Fruit fly (Drosophila melanogaster) whole organism, adult: ENCODE results near the gene Taf13.
A peak's percentile ranks its signal among the peaks of the same experiment; 100 is the strongest.

ENCODE experiments used
- CG11617 ChIP-seq: fragments of 200-800 bp; sonication (Bioruptor generic); optimal IDR thresholded peaks from 2 replicates; lab custom pipeline; 2017; ENCODE audit warnings: mild to moderate bottlenecking, missing biosample characterization, missing genetic modification reagents, missing genetic modification characterization
- CG12768 ChIP-seq: fragments of 200-800 bp; sonication (Bioruptor generic); optimal IDR thresholded peaks from 2 replicates; lab custom pipeline; 2017; ENCODE audit warnings: missing biosample characterization, missing genetic modification characterization, mild to moderate bottlenecking, moderate library complexity, missing genetic modification reagents
- CG14711 ChIP-seq: fragments of 200-800 bp; sonication (Bioruptor generic); optimal IDR thresholded peaks from 2 replicates; lab custom pipeline; 2018; ENCODE audit warnings: missing biosample characterization, mild to moderate bottlenecking, missing genetic modification characterization, moderate library complexity
- CG1620 ChIP-seq: fragments of 200-800 bp; sonication (Bioruptor generic); optimal IDR thresholded peaks from 2 replicates; lab custom pipeline; 2016; ENCODE audit warnings: missing biosample characterization, missing genetic modification characterization
- CG33017 ChIP-seq: fragments of 200-800 bp; sonication (Bioruptor generic); optimal IDR thresholded peaks from 2 replicates; lab custom pipeline; 2018; ENCODE audit warnings: missing biosample characterization, mild to moderate bottlenecking, missing genetic modification characterization, moderate library complexity
- CG5204 ChIP-seq: fragments of 200-800 bp; sonication (Bioruptor generic); optimal IDR thresholded peaks from 2 replicates; lab custom pipeline; 2016; ENCODE audit warnings: missing biosample characterization, missing genetic modification characterization
- CG7045 ChIP-seq: fragments of 200-800 bp; sonication (Bioruptor generic); optimal IDR thresholded peaks from 2 replicates; lab custom pipeline; 2017; ENCODE audit warnings: missing biosample characterization, mild to moderate bottlenecking, missing genetic modification characterization
- CG7101 ChIP-seq: fragments of 200-800 bp; sonication (Bioruptor generic); optimal IDR thresholded peaks from 2 replicates; lab custom pipeline; 2018; ENCODE audit warnings: missing biosample characterization, mild to moderate bottlenecking, missing genetic modification characterization, moderate library complexity
- Clk ChIP-seq: fragments of 200-800 bp; sonication (Bioruptor generic); optimal IDR thresholded peaks from 2 replicates; lab custom pipeline; 2017; ENCODE audit warnings: missing biosample characterization, missing genetic modification characterization
- Crg-1 ChIP-seq: fragments of 200-800 bp; sonication (Bioruptor generic); optimal IDR thresholded peaks from 2 replicates; lab custom pipeline; 2016; ENCODE audit warnings: missing biosample characterization, missing genetic modification characterization
- Hr96 ChIP-seq: fragments of 200-800 bp; sonication (Bioruptor generic); optimal IDR thresholded peaks from 2 replicates; lab custom pipeline; 2016; ENCODE audit warnings: missing biosample characterization, missing genetic modification characterization
- Mnt ChIP-seq: fragments of 200-800 bp; sonication (Bioruptor generic); optimal IDR thresholded peaks from 2 replicates; lab custom pipeline; 2016; ENCODE audit warnings: missing biosample characterization, mild to moderate bottlenecking, missing genetic modification characterization
- bab1 ChIP-seq: fragments of 200-800 bp; sonication (Bioruptor generic); optimal IDR thresholded peaks from 3 replicates; lab custom pipeline; 2019; ENCODE audit warnings: missing biosample characterization, mild to moderate bottlenecking, missing genetic modification characterization, moderate library complexity
- cic ChIP-seq: fragments of 200-800 bp; sonication (Bioruptor generic); optimal IDR thresholded peaks from 2 replicates; lab custom pipeline; 2017; ENCODE audit warnings: missing biosample characterization, mild to moderate bottlenecking, missing genetic modification characterization, moderate library complexity
- cnc ChIP-seq, 2 experiments: fragments of >200 bp; optimal IDR thresholded peaks; 2 replicates each; lab custom pipeline; 2017
- kay ChIP-seq: fragments of 200-800 bp; sonication (Bioruptor generic); peaks from one replicate; lab custom pipeline; 2016; ENCODE audit warnings: missing biosample characterization, missing genetic modification characterization, borderline replicate concordance
- ovo ChIP-seq: fragments of 200-800 bp; sonication (Bioruptor generic); optimal IDR thresholded peaks from 2 replicates; lab custom pipeline; 2016; ENCODE audit warnings: missing biosample characterization, missing genetic modification characterization
- pad ChIP-seq: fragments of 200-800 bp; sonication (Bioruptor generic); optimal IDR thresholded peaks from 3 replicates; lab custom pipeline; 2017; ENCODE audit warnings: missing biosample characterization, missing genetic modification characterization, mild to moderate bottlenecking, moderate library complexity, missing genetic modification reagents
- tj ChIP-seq: fragments of 200-800 bp; sonication (Bioruptor generic); optimal IDR thresholded peaks from 3 replicates; lab custom pipeline; 2017; ENCODE audit warnings: missing biosample characterization, mild to moderate bottlenecking, missing genetic modification characterization, moderate library complexity
- toe ChIP-seq: fragments of 200-800 bp; sonication (Bioruptor generic); optimal IDR thresholded peaks from 2 replicates; lab custom pipeline; 2016; ENCODE audit warnings: missing biosample characterization, missing genetic modification characterization

The Taf13 gene

DNA sequence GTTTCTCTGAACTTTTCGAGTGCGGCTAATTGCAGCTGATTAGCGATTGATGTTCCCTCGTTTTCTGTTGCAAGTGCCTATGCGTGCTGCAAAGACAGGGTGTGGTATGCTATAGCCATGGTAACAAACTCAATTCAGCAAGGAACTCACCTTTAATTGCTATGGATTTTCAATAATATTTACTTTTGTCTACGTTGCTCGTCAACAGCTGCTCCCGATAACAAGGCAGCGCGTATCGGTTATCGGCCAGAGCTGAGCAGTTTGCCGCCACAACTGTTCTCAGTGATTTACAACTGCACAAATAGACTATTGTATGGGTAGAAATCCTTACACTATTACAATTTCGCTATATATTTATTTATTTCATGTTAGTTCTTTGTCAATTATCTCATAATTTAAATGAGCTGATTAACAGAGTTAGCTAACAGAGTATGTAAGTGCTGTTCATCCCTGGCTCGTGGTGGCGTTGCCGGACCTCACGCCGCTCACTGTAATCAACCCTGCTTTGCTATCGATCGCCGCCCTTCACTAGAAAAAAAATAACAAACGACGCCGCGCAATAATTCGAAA lies 18.3 kb downstream of the Taf13 start, which contains the start of the genes pr and neb:
pr (minus strand) TSS at position 225 of the 570 bp plus-strand sequence.
neb (plus strand) TSS at position 524 of the 570 bp plus-strand sequence.
- TF ChIP-seq CG5204 (no peak), cic (GFP tag; lab: Kevin White, UChicago) (no peak), CG11617 (GFP tag; lab: Kevin White, UChicago) (peak; percentile 48), CG7101 (tag; lab: Kevin White, UChicago) (peak; percentile 69), toe (peak; percentile 77), Mnt (peak; percentile 62), pad (GFP tag; lab: Kevin White, UChicago) (no peak), Crg-1 (GFP tag; lab: Kevin White, UChicago) (peak; percentile 33), kay (no peak), cnc (optimal IDR thresholded peaks at IDR 0.05; lab: Kevin White, UChicago) (no peak), CG33017 (tag; lab: Kevin White, UChicago) (peak; percentile 52), CG12768 (GFP tag; lab: Kevin White, UChicago) (no peak), Hr96 (GFP tag; lab: Kevin White, UChicago) (peak; percentile 53), Clk (GFP tag; lab: Kevin White, UChicago) (no peak), CG14711 (peak; percentile 13), ovo (GFP tag; lab: Kevin White, UChicago) (no peak), tj (peak; percentile 66), CG1620 (GFP tag; lab: Kevin White, UChicago) (peak; percentile 55), bab1 (GFP tag; lab: Kevin White, UChicago) (peak; percentile 82), CG7045 (peak; percentile 71)

DNA sequence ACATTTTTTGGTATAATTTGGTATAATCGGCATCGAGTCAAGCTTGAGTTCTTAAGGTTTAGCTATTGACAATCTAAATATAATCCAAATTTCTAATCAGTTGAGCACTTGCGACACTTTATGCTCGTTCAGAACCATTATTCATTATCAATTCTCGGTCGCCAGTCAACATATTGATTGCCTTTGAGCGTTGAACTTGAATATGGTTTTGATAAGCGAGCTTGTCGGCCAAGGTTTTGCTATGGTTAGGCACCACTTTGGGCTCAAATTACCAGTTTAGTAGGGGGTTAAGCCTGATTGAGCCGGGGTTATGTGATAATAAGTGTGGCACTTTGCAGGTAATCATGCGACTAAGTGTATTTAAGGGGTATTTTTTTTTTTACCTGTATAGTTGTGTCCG lies 19.3 kb downstream of the Taf13 start:
- TF ChIP-seq CG7101 (tag; lab: Kevin White, UChicago) (no peak), CG14711 (no peak), tj (no peak), pad (GFP tag; lab: Kevin White, UChicago) (no peak), Crg-1 (GFP tag; lab: Kevin White, UChicago) (no peak), CG1620 (GFP tag; lab: Kevin White, UChicago) (no peak), ovo (GFP tag; lab: Kevin White, UChicago) (no peak), CG5204 (no peak), kay (no peak), Clk (GFP tag; lab: Kevin White, UChicago) (no peak), CG7045 (no peak), Mnt (no peak), cnc (optimal IDR thresholded peaks at IDR 0.05; lab: Kevin White, UChicago) (no peak), CG11617 (GFP tag; lab: Kevin White, UChicago) (no peak), bab1 (GFP tag; lab: Kevin White, UChicago) (no peak), cic (GFP tag; lab: Kevin White, UChicago) (no peak)

DNA sequence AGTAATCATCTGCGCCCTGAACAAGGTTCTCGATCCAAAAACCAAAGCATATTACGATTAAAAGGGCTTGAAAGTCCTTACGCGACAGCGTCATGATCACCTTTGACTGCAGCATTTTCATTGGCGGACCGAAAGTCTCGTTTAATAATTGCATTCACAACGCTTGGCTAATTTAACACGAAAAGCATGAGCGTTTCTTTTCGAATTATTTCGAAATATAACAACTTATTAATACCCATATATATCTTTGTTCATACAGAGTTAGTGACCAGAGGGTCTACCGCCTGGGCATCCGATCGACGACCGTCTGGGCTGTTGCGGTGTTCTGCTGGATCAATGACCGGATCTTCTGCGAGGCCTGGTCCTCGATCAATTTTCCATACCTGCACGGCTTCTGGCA lies 21.6 kb downstream of the Taf13 start, which contains the start of gene CG10730:
CG10730 (minus strand) TSS at position 101 of the 400 bp plus-strand sequence.
- no peak for TF ChIP-seq Crg-1 (GFP tag; lab: Kevin White, UChicago)
- TF ChIP-seq CG11617 (GFP tag; lab: Kevin White, UChicago): no peak
- no peak for TF ChIP-seq CG7045
- TF ChIP-seq bab1 (GFP tag; lab: Kevin White, UChicago): no peak
- no peak for TF ChIP-seq tj
- TF ChIP-seq CG1620 (GFP tag; lab: Kevin White, UChicago): no peak
- no peak for TF ChIP-seq CG14711
- TF ChIP-seq pad (GFP tag; lab: Kevin White, UChicago): no peak
- no peak for TF ChIP-seq Clk (GFP tag; lab: Kevin White, UChicago)
- no peak for TF ChIP-seq CG33017 (tag; lab: Kevin White, UChicago)

DNA sequence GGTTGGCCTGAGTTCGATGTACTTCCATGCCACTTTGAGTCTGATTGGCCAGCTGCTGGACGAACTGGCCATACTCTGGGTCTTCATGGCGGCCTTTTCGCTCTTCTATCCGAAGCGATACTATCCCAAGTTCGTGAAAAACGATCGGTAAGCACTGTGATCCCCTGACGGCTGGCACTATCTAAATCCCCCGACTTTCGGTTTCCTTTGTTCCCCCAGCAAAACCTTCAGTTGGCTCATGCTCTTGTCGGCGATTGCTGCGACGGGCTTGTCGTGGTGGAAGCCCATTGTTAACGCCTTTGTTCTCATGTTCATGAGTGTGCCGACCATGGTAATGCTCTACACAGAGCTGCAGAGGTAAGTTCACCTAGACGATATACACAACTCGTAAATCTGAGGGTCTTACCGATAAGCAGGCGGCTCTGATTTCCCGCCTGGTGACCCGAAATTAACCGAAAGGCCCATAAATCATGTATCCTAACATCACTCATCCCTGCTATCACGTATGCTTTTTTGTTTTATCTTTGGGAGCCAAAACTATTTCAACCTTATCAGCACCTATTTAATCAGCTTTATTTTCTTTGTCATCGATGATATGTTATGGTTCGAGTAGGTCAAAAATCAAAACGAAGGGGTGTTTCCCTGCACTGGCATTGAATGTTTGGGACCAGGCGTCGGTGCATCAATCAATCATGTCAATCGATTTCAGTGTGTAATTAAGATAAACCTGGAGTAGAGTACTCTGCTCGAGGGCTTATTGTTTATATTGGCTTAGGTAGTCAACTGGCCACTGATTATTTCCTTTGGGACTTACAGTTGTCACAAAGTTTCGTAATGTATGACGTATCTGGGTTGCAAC lies 24.3 kb downstream of the Taf13 start:
- TF ChIP-seq kay: peak; percentile 43
- TF ChIP-seq CG7045: no peak

DNA sequence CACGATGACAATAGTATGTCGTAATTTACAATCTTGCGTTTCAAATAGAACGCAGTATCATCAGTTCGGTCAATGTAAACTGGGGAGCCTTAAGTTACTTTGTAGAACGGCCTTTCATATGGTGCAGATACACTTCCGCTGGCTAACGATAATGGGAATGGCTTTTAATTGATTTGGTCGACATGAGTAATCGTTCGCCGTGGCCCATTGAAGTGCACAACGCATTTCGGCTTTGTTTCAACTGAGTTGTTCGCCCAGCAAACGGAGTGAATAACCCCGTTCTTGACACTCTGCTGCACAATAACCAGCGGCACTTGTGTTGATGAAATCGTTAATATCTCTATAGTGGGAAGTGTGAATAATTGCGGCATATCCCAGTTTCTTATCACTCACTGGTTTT lies 25.7 kb downstream of the Taf13 start:
- no peak for TF ChIP-seq cic (GFP tag; lab: Kevin White, UChicago)
- no peak for TF ChIP-seq bab1 (GFP tag; lab: Kevin White, UChicago)
- TF ChIP-seq Clk (GFP tag; lab: Kevin White, UChicago): no peak
- no peak for TF ChIP-seq CG12768 (GFP tag; lab: Kevin White, UChicago)
- TF ChIP-seq CG7045: no peak
- TF ChIP-seq Hr96 (GFP tag; lab: Kevin White, UChicago): no peak
- no peak for TF ChIP-seq CG14711
- TF ChIP-seq ovo (GFP tag; lab: Kevin White, UChicago): no peak

DNA sequence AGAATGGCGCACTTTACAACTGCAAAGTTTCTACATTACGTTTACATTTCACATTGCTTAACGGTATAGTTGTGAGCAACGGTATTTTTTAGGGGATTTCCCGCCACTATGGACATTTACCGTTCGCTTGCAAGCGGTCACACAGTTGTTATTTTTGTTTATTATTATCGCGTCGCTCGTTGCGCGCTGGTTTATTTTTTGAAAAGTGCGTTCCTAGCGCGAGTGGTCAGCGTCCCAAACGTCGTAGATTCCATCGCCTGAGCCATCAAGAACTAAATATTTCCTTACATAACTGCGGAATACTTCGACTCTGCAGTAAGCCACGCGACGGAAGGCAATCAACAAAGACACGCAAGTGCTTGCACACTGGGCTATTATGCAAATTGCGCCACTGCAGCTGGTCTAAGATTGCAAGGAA lies 27.4 kb downstream of the Taf13 start, which contains the start of gene bwa:
bwa (plus strand) TSS at position 159 of the 418 bp plus-strand sequence.
- TF ChIP-seq Mnt: peak; percentile 14
- no peak for TF ChIP-seq tj
- TF ChIP-seq Hr96 (GFP tag; lab: Kevin White, UChicago): no peak
- TF ChIP-seq CG14711: peak; percentile 1
- no peak for TF ChIP-seq CG1620 (GFP tag; lab: Kevin White, UChicago)
- TF ChIP-seq CG11617 (GFP tag; lab: Kevin White, UChicago): no peak
- TF ChIP-seq bab1 (GFP tag; lab: Kevin White, UChicago): no peak
- peak; percentile 83 for TF ChIP-seq ovo (GFP tag; lab: Kevin White, UChicago)
- TF ChIP-seq pad (GFP tag; lab: Kevin White, UChicago): no peak
- TF ChIP-seq CG5204: no peak
- TF ChIP-seq toe: no peak
- TF ChIP-seq Clk (GFP tag; lab: Kevin White, UChicago): no peak
- TF ChIP-seq CG33017 (tag; lab: Kevin White, UChicago): peak; percentile 12
- peak; percentile 28 for TF ChIP-seq cic (GFP tag; lab: Kevin White, UChicago)
- TF ChIP-seq kay: no peak
